Worm (Caenorhabditis elegans): ENCODE results near the gene F13A7.12.

ce11 chrV:16403974-16404373, 8.1 kb downstream of the F13A7.12 start, which contains the start of gene syp-1:
- no peak for TF ChIP-seq ztf-11 (tag; optimal IDR thresholded peaks at IDR 0.05)
- no peak for TF ChIP-seq sma-3 (GFP tag; optimal IDR thresholded peaks at IDR 0.05)

All from whole organism, L2 larva.